Worm (Caenorhabditis elegans) whole organism, mixed stage, embryonic: ENCODE data around the gene rep-1.

Experiments used
- M03D4.4 ChIP-seq: sonication (generic microtip); optimal IDR thresholded peaks from 2 replicates; lab custom pipeline; 2017; ENCODE audit warnings: mild to moderate bottlenecking, missing genetic modification characterization, missing compliant biosample characterization
- bed-3 ChIP-seq: fragments of 200-800 bp; sonication (Bioruptor generic); optimal IDR thresholded peaks from 3 replicates; lab custom pipeline; 2018; ENCODE audit warnings: mild to moderate bottlenecking, missing genetic modification characterization, moderate library complexity, missing compliant biosample characterization
- blmp-1 ChIP-seq: fragments of 150-350 bp; optimal IDR thresholded peaks from 2 replicates; lab custom pipeline; 2014; ENCODE audit warnings: missing biosample characterization, missing genetic modification characterization
- ceh-39 ChIP-seq: fragments of 150-350 bp; optimal IDR thresholded peaks from 2 replicates; lab custom pipeline; 2014; ENCODE audit warnings: missing biosample characterization, missing genetic modification characterization
- ceh-43 ChIP-seq: fragments of 200-800 bp; sonication (Bioruptor generic); optimal IDR thresholded peaks from 2 replicates; lab custom pipeline; 2018; ENCODE audit warnings: mild to moderate bottlenecking, missing genetic modification characterization, moderate library complexity, missing compliant biosample characterization
- ceh-83 ChIP-seq: fragments of 200-800 bp; sonication (Bioruptor generic); optimal IDR thresholded peaks from 2 replicates; lab custom pipeline; 2018; ENCODE audit warnings: mild to moderate bottlenecking, missing genetic modification characterization, missing compliant biosample characterization
- ces-1 ChIP-seq: fragments of 150-350 bp; optimal IDR thresholded peaks from 2 replicates; lab custom pipeline; 2014; ENCODE audit warnings: missing biosample characterization, missing genetic modification reagents, missing genetic modification characterization
- cnd-1 ChIP-seq: fragments of 200-800 bp; sonication (Bioruptor generic); optimal IDR thresholded peaks from 2 replicates; lab custom pipeline; 2018; ENCODE audit warnings: mild to moderate bottlenecking, missing genetic modification characterization, missing compliant biosample characterization
- elt-1 ChIP-seq: sonication (generic microtip); optimal IDR thresholded peaks from 2 replicates; lab custom pipeline; 2017; ENCODE audit warnings: missing genetic modification characterization, mild to moderate bottlenecking, missing compliant biosample characterization, antibody characterized with exemption, moderate library complexity, borderline replicate concordance; ENCODE audit not compliant: insufficient read depth
- elt-3 ChIP-seq: fragments of 150-350 bp; optimal IDR thresholded peaks from 2 replicates; lab custom pipeline; 2014; ENCODE audit warnings: missing biosample characterization, missing genetic modification characterization
- flh-1 ChIP-seq: fragments of 200-800 bp; sonication (Bioruptor generic); optimal IDR thresholded peaks from 2 replicates; lab custom pipeline; 2018; ENCODE audit warnings: mild to moderate bottlenecking, missing genetic modification characterization, moderate library complexity, missing compliant biosample characterization
- lin-13 ChIP-seq: fragments of 150-350 bp; optimal IDR thresholded peaks from 2 replicates; lab custom pipeline; 2014; ENCODE audit warnings: missing biosample characterization, missing genetic modification characterization
- lsy-2 ChIP-seq: fragments of 150-350 bp; optimal IDR thresholded peaks from 2 replicates; lab custom pipeline; 2014; ENCODE audit warnings: missing biosample characterization, missing genetic modification characterization
- mab-5 ChIP-seq: fragments of 150-350 bp; optimal IDR thresholded peaks from 2 replicates; lab custom pipeline; 2014; ENCODE audit warnings: missing biosample characterization, missing genetic modification characterization
- mep-1 ChIP-seq: fragments of 150-350 bp; optimal IDR thresholded peaks from 2 replicates; lab custom pipeline; 2017; ENCODE audit warnings: missing biosample characterization, missing genetic modification reagents, missing genetic modification characterization, inconsistent platforms
- nhr-2 ChIP-seq: fragments of 150-350 bp; optimal IDR thresholded peaks from 2 replicates; lab custom pipeline; 2014; ENCODE audit warnings: missing biosample characterization, missing genetic modification characterization
- nhr-237 ChIP-seq: fragments of 150-350 bp; optimal IDR thresholded peaks from 2 replicates; lab custom pipeline; 2014; ENCODE audit warnings: missing biosample characterization, missing genetic modification characterization
- nhr-28 ChIP-seq: fragments of 150-350 bp; optimal IDR thresholded peaks from 2 replicates; lab custom pipeline; 2014; ENCODE audit warnings: missing biosample characterization, missing genetic modification characterization
- nhr-76 ChIP-seq: sonication (generic microtip); optimal IDR thresholded peaks from 2 replicates; lab custom pipeline; 2017; ENCODE audit warnings: missing biosample characterization, missing genetic modification characterization
- pha-4 ChIP-seq: fragments of 150-350 bp; optimal IDR thresholded peaks from 2 replicates; lab custom pipeline; 2018; ENCODE audit warnings: missing biosample characterization, missing genetic modification reagents, missing genetic modification characterization
- sem-2 ChIP-seq: fragments of 200-800 bp; sonication (Bioruptor generic); optimal IDR thresholded peaks from 2 replicates; lab custom pipeline; 2018; ENCODE audit warnings: mild to moderate bottlenecking, missing genetic modification characterization, missing compliant biosample characterization
- snpc-4 ChIP-seq: fragments of 150-350 bp; optimal IDR thresholded peaks from 2 replicates; lab custom pipeline; 2014; ENCODE audit warnings: missing biosample characterization, missing genetic modification characterization
- sptf-1 ChIP-seq: sonication (generic microtip); optimal IDR thresholded peaks from 2 replicates; lab custom pipeline; 2017; ENCODE audit warnings: mild to moderate bottlenecking, missing genetic modification characterization, moderate library complexity, missing compliant biosample characterization
- unc-120 ChIP-seq: sonication (generic microtip); optimal IDR thresholded peaks from 2 replicates; lab custom pipeline; 2017; ENCODE audit warnings: missing genetic modification characterization, missing compliant biosample characterization; ENCODE audit not compliant: poor library complexity, severe bottlenecking
- unc-62 ChIP-seq: fragments of 150-350 bp; optimal IDR thresholded peaks from 2 replicates; lab custom pipeline; 2014; ENCODE audit warnings: missing biosample characterization, missing genetic modification reagents, missing genetic modification characterization
- zip-8 ChIP-seq: fragments of 150-350 bp; optimal IDR thresholded peaks from 2 replicates; lab custom pipeline; 2014; ENCODE audit warnings: missing biosample characterization, missing genetic modification characterization
- ztf-11 ChIP-seq: fragments of 150-350 bp; optimal IDR thresholded peaks from 2 replicates; lab custom pipeline; 2014; ENCODE audit warnings: missing biosample characterization, missing genetic modification characterization

Gene rep-1

ce11 chrIII:1558441-1559159 is 11.5 kb upstream of the rep-1 start, which contains the start of the genes eelo-1 and Y67D2.2:
Gene eelo-1 (minus strand): TSS chrIII:1558529.
Gene Y67D2.2 (plus strand): TSS chrIII:1558800.
- TF ChIP-seq bed-3 (GFP tag; lab: Kevin White, UChicago) (no peak), lsy-2 (tag; lab: Kevin White, UChicago) (peak; percentile 26), lin-13 (peak; percentile 33), mep-1 (tag; lab: Kevin White, UChicago) (peak; percentile 45), ceh-43 (GFP tag; lab: Kevin White, UChicago) (no peak), ces-1 (GFP tag; lab: Kevin White, UChicago) (peak; percentile 61), cnd-1 (tag; lab: Kevin White, UChicago) (no peak), nhr-28 (no peak)

ce11 chrIII:1575651-1576050 is 5.5 kb downstream of the rep-1 start:
- TF ChIP-seq unc-62, result no peak
- no peak for TF ChIP-seq M03D4.4 (tag; lab: Kevin White, UChicago)
- no peak for TF ChIP-seq ceh-83 (GFP tag; lab: Kevin White, UChicago)
- TF ChIP-seq ztf-11 (tag; lab: Kevin White, UChicago), result no peak

- TF ChIP-seq ztf-11 (tag; lab: Kevin White, UChicago), result no peak
- TF ChIP-seq nhr-76 (tag; lab: Kevin White, UChicago), result no peak
Measured at ce11 chrIII:1576451-1576850, 6.3 kb downstream of the rep-1 start, which contains the start of gene Y22D7AL.7. Gene Y22D7AL.7 (plus strand): TSS chrIII:1576751.

ce11 chrIII:1578566-1578965 is 8.5 kb downstream of the rep-1 start:
- TF ChIP-seq sem-2 (GFP tag; lab: Kevin White, UChicago), result no peak
- no peak for TF ChIP-seq ceh-83 (GFP tag; lab: Kevin White, UChicago)
- no peak for TF ChIP-seq bed-3 (GFP tag; lab: Kevin White, UChicago)
- TF ChIP-seq ces-1 (GFP tag; lab: Kevin White, UChicago), result no peak
- TF ChIP-seq nhr-76 (tag; lab: Kevin White, UChicago), result no peak
- no peak for TF ChIP-seq snpc-4 (tag; lab: Kevin White, UChicago)
- no peak for TF ChIP-seq elt-3
- TF ChIP-seq mep-1 (tag; lab: Kevin White, UChicago), result no peak
- no peak for TF ChIP-seq mab-5 (tag; lab: Kevin White, UChicago)

ce11 chrIII:1579001-1579400 is 8.9 kb downstream of the rep-1 start:
- no peak for TF ChIP-seq elt-3
- TF ChIP-seq sptf-1, result no peak
- TF ChIP-seq zip-8, result peak; percentile 96
- no peak for TF ChIP-seq blmp-1

- TF ChIP-seq ceh-39 (tag; lab: Kevin White, UChicago) (no peak), cnd-1 (tag; lab: Kevin White, UChicago) (no peak), elt-3 (no peak), blmp-1 (no peak), zip-8 (no peak), nhr-2 (tag; lab: Kevin White, UChicago) (no peak)
Measured at ce11 chrIII:1580142-1580541, 10.0 kb downstream of the rep-1 start.

- no peak for TF ChIP-seq unc-120
- no peak for TF ChIP-seq ceh-43 (GFP tag; lab: Kevin White, UChicago)
- no peak for TF ChIP-seq lsy-2 (tag; lab: Kevin White, UChicago)
- TF ChIP-seq mep-1 (tag; lab: Kevin White, UChicago), result no peak
- no peak for TF ChIP-seq ceh-39 (tag; lab: Kevin White, UChicago)
- no peak for TF ChIP-seq nhr-237 (tag; lab: Kevin White, UChicago)
- TF ChIP-seq pha-4 (tag; lab: Kevin White, UChicago), result no peak
- TF ChIP-seq bed-3 (GFP tag; lab: Kevin White, UChicago), result no peak
- TF ChIP-seq flh-1, result no peak
- TF ChIP-seq elt-1 (tag; lab: Kevin White, UChicago), result no peak
Measured at ce11 chrIII:1583529-1583928, 13.4 kb downstream of the rep-1 start.
